Worm (Caenorhabditis elegans) whole organism, mixed stage, embryonic: ENCODE measurements around the gene F14H3.5.

Source experiments
- pha-4 ChIP-seq: fragments of 150-350 bp; optimal IDR thresholded peaks from 2 replicates; lab custom pipeline; 2018; ENCODE audit warnings: missing biosample characterization, missing genetic modification reagents, missing genetic modification characterization
- unc-62 ChIP-seq: fragments of 150-350 bp; optimal IDR thresholded peaks from 2 replicates; lab custom pipeline; 2014; ENCODE audit warnings: missing biosample characterization, missing genetic modification reagents, missing genetic modification characterization
- ztf-11 ChIP-seq: fragments of 150-350 bp; optimal IDR thresholded peaks from 2 replicates; lab custom pipeline; 2014; ENCODE audit warnings: missing biosample characterization, missing genetic modification characterization

ce11 chrV:16009564-16009963, 47.3 kb downstream of the F14H3.5 start, which contains the start of gene str-233:
- TF ChIP-seq unc-62 (no peak), ztf-11 (no peak), pha-4 (no peak)
